Worm (Caenorhabditis elegans) whole organism, L4 larva: ENCODE data around the gene str-113.

ENCODE experiments used
- R02D3.7 ChIP-seq: fragments of 150-350 bp; sonication (generic microtip); optimal IDR thresholded peaks from 3 replicates; lab custom pipeline; 2014; ENCODE audit warnings: missing biosample characterization, missing genetic modification characterization
- mep-1 ChIP-seq: fragments of 150-350 bp; sonication (generic microtip); optimal IDR thresholded peaks from 3 replicates; lab custom pipeline; 2014; ENCODE audit warnings: missing biosample characterization, missing genetic modification characterization

DNA sequence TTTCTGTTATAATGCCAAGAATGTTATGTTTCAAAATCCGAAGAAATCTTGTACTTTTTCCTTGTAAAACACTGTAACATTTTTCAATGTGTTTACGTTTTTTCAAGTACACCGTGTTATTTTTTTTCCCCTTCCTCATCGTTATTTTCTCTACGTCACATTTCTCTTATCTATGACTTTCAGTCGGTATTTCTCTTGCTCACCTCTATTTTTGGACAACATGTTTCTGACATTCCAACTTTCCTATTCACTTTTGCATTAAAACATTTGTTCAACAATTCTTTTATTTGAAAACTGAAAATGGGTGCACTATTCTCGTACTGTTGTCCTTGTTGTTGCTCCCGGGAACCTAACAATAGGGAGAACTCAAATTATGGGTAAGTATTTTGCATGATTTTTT lies 6.3 kb upstream of the str-113 start, which contains the start of gene pals-33:
- no peak for TF ChIP-seq R02D3.7 (tag; lab: Kevin White, UChicago)
- TF ChIP-seq mep-1 (tag; lab: Kevin White, UChicago): no peak
